Fruit fly (Drosophila melanogaster) S2 (cell line): ENCODE measurements around the gene Exn.

ENCODE experiments used
- CG8478 ChIP-seq: fragments of >200 bp; optimal IDR thresholded peaks from 2 replicates; lab custom pipeline; 2018
- CTCF ChIP-seq, 2 experiments: fragments of >200 bp; optimal IDR thresholded peaks; 2 replicates each; lab custom pipeline; 2018

DNA sequence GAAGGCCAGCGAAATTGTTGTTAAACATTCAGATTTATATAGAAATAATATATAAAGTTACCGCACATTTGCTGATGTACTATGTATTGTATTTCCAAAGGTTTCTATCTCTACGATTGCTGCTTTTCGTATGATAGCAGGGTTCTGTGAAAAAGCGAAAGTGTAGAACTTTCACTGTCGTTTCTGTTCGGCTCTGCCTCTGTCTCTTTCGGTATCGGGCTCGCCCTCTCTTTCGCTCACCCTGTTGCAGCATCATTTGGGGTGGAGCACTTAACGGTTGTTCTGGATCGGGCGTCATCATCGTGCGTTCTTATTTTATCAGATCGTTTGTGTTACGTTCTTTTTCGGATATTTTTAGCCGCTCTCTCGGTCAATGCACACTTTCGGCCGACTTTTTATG is 63.5 kb downstream of the Exn start:
- TF ChIP-seq CTCF (optimal IDR thresholded peaks at IDR 0.05; lab: Kevin White, UChicago) (no peak), CG8478 (lab: Kevin White, UChicago) (no peak)
